Worm (Caenorhabditis elegans) whole organism, L4 larva: ENCODE results near the gene K08B5.1.

ENCODE experiments used
- D1046.2 ChIP-seq: fragments of 200-800 bp; sonication (Bioruptor generic); IDR thresholded peaks from 2 replicates; pipeline ENCODE4 v1.3.6; 2022; ENCODE audit warnings: missing genetic modification characterization, missing compliant biosample characterization
- F26F4.8 ChIP-seq: fragments of 200-800 bp; sonication (Bioruptor generic); conservative IDR thresholded peaks from 2 replicates; pipeline ENCODE4 v1.3.6; 2022; ENCODE audit warnings: missing genetic modification characterization, missing compliant biosample characterization
- F37D6.2 ChIP-seq: sonication (generic microtip); optimal IDR thresholded peaks from 2 replicates; lab custom pipeline; 2016; ENCODE audit warnings: mild to moderate bottlenecking, missing genetic modification characterization, missing compliant biosample characterization
- T26A8.4 ChIP-seq: fragments of 200-800 bp; sonication (Bioruptor generic); IDR thresholded peaks from 2 replicates; pipeline ENCODE4 v1.3.6; 2022; ENCODE audit warnings: missing genetic modification characterization, missing compliant biosample characterization
- Y48G9A.11 ChIP-seq: fragments of 200-800 bp; sonication (Bioruptor generic); IDR thresholded peaks from 2 replicates; pipeline ENCODE4 v1.3.6; 2022; ENCODE audit warnings: missing genetic modification reagents, missing genetic modification characterization, missing compliant biosample characterization
- Y75B8A.6 ChIP-seq: fragments of 200-800 bp; sonication (Bioruptor generic); IDR thresholded peaks from 2 replicates; pipeline ENCODE4 v1.3.6; 2022; ENCODE audit warnings: missing genetic modification reagents, missing genetic modification characterization, missing compliant biosample characterization
- aly-2 ChIP-seq: sonication (generic microtip); optimal IDR thresholded peaks from 2 replicates; lab custom pipeline; 2018; ENCODE audit warnings: missing biosample characterization, missing genetic modification characterization
- arid-1 ChIP-seq: fragments of 200-800 bp; sonication (Bioruptor generic); conservative IDR thresholded peaks from 2 replicates; pipeline ENCODE4 v1.3.6; 2022; ENCODE audit warnings: missing genetic modification reagents, missing genetic modification characterization, missing compliant biosample characterization
- ceh-20 ChIP-seq: fragments of 200-800 bp; sonication (Bioruptor generic); IDR thresholded peaks from 2 replicates; pipeline ENCODE4 v1.3.6; 2022; ENCODE audit warnings: missing genetic modification reagents, missing genetic modification characterization, missing compliant biosample characterization
- ceh-32 ChIP-seq: sonication (generic microtip); optimal IDR thresholded peaks from 2 replicates; lab custom pipeline; 2016; ENCODE audit warnings: mild to moderate bottlenecking, missing genetic modification characterization, missing compliant biosample characterization; ENCODE audit not compliant: poor library complexity
- ceh-82 ChIP-seq: sonication (generic microtip); optimal IDR thresholded peaks from 2 replicates; lab custom pipeline; 2017; ENCODE audit warnings: missing biosample characterization, missing genetic modification characterization
- ces-1 ChIP-seq: fragments of 150-350 bp; sonication (generic microtip); optimal IDR thresholded peaks from 4 replicates; lab custom pipeline; 2014; ENCODE audit warnings: missing biosample characterization, missing genetic modification reagents, missing genetic modification characterization
- cey-2 ChIP-seq: sonication (generic microtip); optimal IDR thresholded peaks from 3 replicates; lab custom pipeline; 2017; ENCODE audit warnings: missing genetic modification characterization, mild to moderate bottlenecking, missing compliant biosample characterization, antibody characterized with exemption, borderline replicate concordance; ENCODE audit not compliant: insufficient read depth
- ctbp-1 ChIP-seq: fragments of 200-800 bp; sonication (Bioruptor generic); IDR thresholded peaks from 2 replicates; pipeline ENCODE4 v1.3.6; 2022; ENCODE audit warnings: missing genetic modification reagents, missing genetic modification characterization, missing compliant biosample characterization
- daf-12 ChIP-seq: fragments of 150-350 bp; optimal IDR thresholded peaks from 2 replicates; lab custom pipeline; 2014; ENCODE audit warnings: missing biosample characterization, missing genetic modification reagents, missing genetic modification characterization
- daf-19 ChIP-seq: fragments of 200-800 bp; sonication (Bioruptor generic); conservative IDR thresholded peaks from 2 replicates; pipeline ENCODE4 v1.3.6; 2022; ENCODE audit warnings: missing genetic modification characterization, missing compliant biosample characterization
- dmd-6 ChIP-seq: fragments of 200-800 bp; sonication (Bioruptor generic); IDR thresholded peaks from 2 replicates; pipeline ENCODE4 v1.3.6; 2022; ENCODE audit warnings: missing genetic modification reagents, missing genetic modification characterization, missing compliant biosample characterization
- dmd-8 ChIP-seq: fragments of 200-800 bp; sonication (Bioruptor generic); IDR thresholded peaks from 2 replicates; pipeline ENCODE4 v1.3.6; 2022; ENCODE audit warnings: missing genetic modification characterization, missing compliant biosample characterization
- dpl-1 ChIP-seq: fragments of 150-350 bp; optimal IDR thresholded peaks from 2 replicates; lab custom pipeline; 2014; ENCODE audit warnings: missing biosample characterization, missing genetic modification reagents, missing genetic modification characterization
- dve-1 ChIP-seq: sonication (generic microtip); optimal IDR thresholded peaks from 2 replicates; lab custom pipeline; 2017; ENCODE audit warnings: antibody characterized with exemption, mild to moderate bottlenecking, missing genetic modification characterization, missing compliant biosample characterization; ENCODE audit not compliant: insufficient read depth
- fos-1 ChIP-seq: fragments of 150-350 bp; optimal IDR thresholded peaks from 2 replicates; lab custom pipeline; 2014; ENCODE audit warnings: missing biosample characterization, missing genetic modification characterization
- hlh-11 ChIP-seq: fragments of 200-800 bp; sonication (Bioruptor generic); optimal IDR thresholded peaks from 2 replicates; lab custom pipeline; 2018; ENCODE audit warnings: mild to moderate bottlenecking, missing genetic modification characterization, missing compliant biosample characterization
- hmg-1.1 ChIP-seq: fragments of 200-800 bp; sonication (Bioruptor generic); IDR thresholded peaks from 2 replicates; pipeline ENCODE4 v1.3.6; 2022; ENCODE audit warnings: missing genetic modification reagents, missing genetic modification characterization, missing compliant biosample characterization
- lim-7 ChIP-seq: fragments of 200-800 bp; sonication (Bioruptor generic); IDR thresholded peaks from 2 replicates; pipeline ENCODE4 v1.3.6; 2022; ENCODE audit warnings: missing genetic modification characterization, missing compliant biosample characterization
- lin-1 ChIP-seq: fragments of 200-800 bp; sonication (Bioruptor generic); IDR thresholded peaks from 2 replicates; pipeline ENCODE4 v1.3.6; 2022; ENCODE audit warnings: missing genetic modification reagents, missing genetic modification characterization, missing compliant biosample characterization
- lin-39 ChIP-seq: fragments of 150-350 bp; optimal IDR thresholded peaks from 2 replicates; lab custom pipeline; 2014; ENCODE audit warnings: missing biosample characterization, missing genetic modification reagents, missing genetic modification characterization
- lir-3 ChIP-seq: sonication (generic microtip); optimal IDR thresholded peaks from 2 replicates; lab custom pipeline; 2016; ENCODE audit warnings: mild to moderate bottlenecking, missing genetic modification characterization, missing compliant biosample characterization
- mdl-1 ChIP-seq, 2 experiments: fragments of 150-350 bp in 1 of 2; sonication (generic microtip) in 1 of 2; optimal IDR thresholded peaks; 2 replicates each; lab custom pipeline; 2014 to 2017; ENCODE audit warnings: missing biosample characterization in 2 of 2, missing genetic modification characterization in 2 of 2
- mxl-2 ChIP-seq: fragments of 200-800 bp; sonication (Bioruptor generic); conservative IDR thresholded peaks from 2 replicates; pipeline ENCODE4 v1.3.6; 2022; ENCODE audit warnings: missing genetic modification reagents, missing genetic modification characterization, missing compliant biosample characterization
- mxl-3 ChIP-seq: fragments of 200-800 bp; sonication (Bioruptor generic); optimal IDR thresholded peaks from 2 replicates; lab custom pipeline; 2018; ENCODE audit warnings: mild to moderate bottlenecking, missing genetic modification characterization, missing compliant biosample characterization
- nhr-10 ChIP-seq: fragments of 150-350 bp; optimal IDR thresholded peaks from 2 replicates; lab custom pipeline; 2014; ENCODE audit warnings: missing biosample characterization, missing genetic modification characterization
- nhr-237 ChIP-seq: sonication (generic microtip); optimal IDR thresholded peaks from 2 replicates; lab custom pipeline; 2017; ENCODE audit warnings: missing biosample characterization, missing genetic modification characterization
- nhr-25 ChIP-seq: sonication (generic microtip); optimal IDR thresholded peaks from 2 replicates; lab custom pipeline; 2017; ENCODE audit warnings: missing genetic modification characterization, mild to moderate bottlenecking, missing compliant biosample characterization, antibody characterized with exemption, moderate library complexity, borderline replicate concordance; ENCODE audit not compliant: insufficient read depth
- nhr-76 ChIP-seq: fragments of 150-350 bp; optimal IDR thresholded peaks from 2 replicates; lab custom pipeline; 2014; ENCODE audit warnings: missing biosample characterization, missing genetic modification characterization
- pha-4 ChIP-seq, 2 experiments: fragments of 150-350 bp in 1 of 2; fragments of 200-800 bp in 1 of 2; sonication (Bioruptor generic) in 1 of 2; IDR thresholded peaks in 1 of 2; optimal IDR thresholded peaks in 1 of 2; 2 replicates each; pipeline versions ENCODE4 v1.3.6 to Lab custom; 2014 to 2022; ENCODE audit warnings: missing genetic modification characterization in 2 of 2, missing genetic modification reagents in 2 of 2, missing biosample characterization in 1 of 2, missing compliant biosample characterization in 1 of 2
- php-3 ChIP-seq: fragments of 200-800 bp; sonication (Bioruptor generic); IDR thresholded peaks from 2 replicates; pipeline ENCODE4 v1.3.6; 2022; ENCODE audit warnings: missing genetic modification reagents, missing genetic modification characterization, missing compliant biosample characterization
- saeg-2 ChIP-seq: fragments of 200-800 bp; sonication (Bioruptor generic); IDR thresholded peaks from 2 replicates; pipeline ENCODE4 v1.3.6; 2022; ENCODE audit warnings: missing genetic modification reagents, missing genetic modification characterization, missing compliant biosample characterization
- sdz-12 ChIP-seq: fragments of 200-800 bp; sonication (Bioruptor generic); optimal IDR thresholded peaks from 2 replicates; lab custom pipeline; 2018; ENCODE audit warnings: mild to moderate bottlenecking, missing genetic modification characterization, missing compliant biosample characterization
- set-16 ChIP-seq: fragments of 200-800 bp; sonication (Bioruptor generic); IDR thresholded peaks from 2 replicates; pipeline ENCODE4 v1.3.6; 2022; ENCODE audit warnings: missing genetic modification reagents, missing genetic modification characterization, missing compliant biosample characterization
- spr-1 ChIP-seq: sonication (generic microtip); optimal IDR thresholded peaks from 2 replicates; lab custom pipeline; 2016; ENCODE audit warnings: mild to moderate bottlenecking, missing genetic modification characterization, missing compliant biosample characterization
- tag-97 ChIP-seq: fragments of 200-800 bp; sonication (Bioruptor generic); IDR thresholded peaks from 2 replicates; pipeline ENCODE4 v1.3.6; 2022; ENCODE audit warnings: missing genetic modification characterization, missing compliant biosample characterization
- tra-1 ChIP-seq: fragments of 200-800 bp; sonication (Bioruptor generic); IDR thresholded peaks from 2 replicates; pipeline ENCODE4 v1.3.6; 2022; ENCODE audit warnings: missing genetic modification reagents, missing genetic modification characterization, missing compliant biosample characterization
- unc-62 ChIP-seq, 3 experiments: fragments of 150-350 bp in 1 of 3; sonication (generic microtip); optimal IDR thresholded peaks in 2 of 3; peaks in 1 of 3; 1 replicate in 1 of 3; 2 replicates in 2 of 3; lab custom pipeline; 2014 to 2017; ENCODE audit warnings: missing biosample characterization in 3 of 3, missing genetic modification characterization in 3 of 3, missing genetic modification reagents in 3 of 3, missing genotype in 1 of 3
- zag-1 ChIP-seq: fragments of 150-350 bp; optimal IDR thresholded peaks from 2 replicates; lab custom pipeline; 2014; ENCODE audit warnings: missing biosample characterization, missing genetic modification characterization
- zfp-2 ChIP-seq: sonication (generic microtip); optimal IDR thresholded peaks from 2 replicates; lab custom pipeline; 2016; ENCODE audit warnings: mild to moderate bottlenecking, missing genetic modification characterization, missing compliant biosample characterization
- zfp-3 ChIP-seq: fragments of 200-800 bp; sonication (Bioruptor generic); conservative IDR thresholded peaks from 2 replicates; pipeline ENCODE4 v1.3.6; 2022; ENCODE audit warnings: missing genetic modification reagents, missing genetic modification characterization, missing compliant biosample characterization
- zip-11 ChIP-seq: fragments of 200-800 bp; sonication (Bioruptor generic); IDR thresholded peaks from 2 replicates; pipeline ENCODE4 v1.3.6; 2022; ENCODE audit warnings: missing genetic modification characterization, missing compliant biosample characterization
- zip-2 ChIP-seq: fragments of 150-350 bp; optimal IDR thresholded peaks from 2 replicates; lab custom pipeline; 2014; ENCODE audit warnings: missing biosample characterization, missing genetic modification characterization
- ztf-11 ChIP-seq: fragments of 150-350 bp; optimal IDR thresholded peaks from 2 replicates; lab custom pipeline; 2014; ENCODE audit warnings: missing biosample characterization, missing genetic modification characterization
- ztf-7 ChIP-seq: fragments of 150-350 bp; optimal IDR thresholded peaks from 2 replicates; lab custom pipeline; 2014; ENCODE audit warnings: missing biosample characterization, missing genetic modification characterization

Gene K08B5.1

ce11 chrX:16590230-16590629 lies 32.0 kb downstream of the K08B5.1 start (continued):
- TF ChIP-seq unc-62 (GFP tag; optimal IDR thresholded peaks at IDR 0.05 in 1 of 2; lab: Kevin White, UChicago): no peak
- TF ChIP-seq unc-62 (tag; optimal IDR thresholded peaks at IDR 0.05; lab: Kevin White, UChicago): no peak
- peak; percentile 65; the same call in 1 of the 2 replicates for TF ChIP-seq F26F4.8 (GFP tag; lab: Robert Waterston, UW)
- peak; percentile 57; the same call in 1 of the 2 replicates for TF ChIP-seq pha-4 (GFP tag; IDR thresholded peaks at IDR 0.05; lab: Robert Waterston, UW)
- TF ChIP-seq pha-4 (tag; optimal IDR thresholded peaks at IDR 0.05; lab: Kevin White, UChicago): no peak
- no peak for TF ChIP-seq lir-3
- TF ChIP-seq tra-1: peak; percentile 69; the same call in 1 of the 2 replicates
- TF ChIP-seq dve-1: no peak
- no peak for TF ChIP-seq D1046.2 (GFP tag; lab: Robert Waterston, UW)
- TF ChIP-seq spr-1 (tag; lab: Kevin White, UChicago): no peak
- TF ChIP-seq ceh-32 (tag; lab: Kevin White, UChicago): no peak
- no peak for TF ChIP-seq zip-11 (GFP tag; lab: Robert Waterston, UW)
- no peak for TF ChIP-seq Y48G9A.11 (GFP tag; lab: Robert Waterston, UW)
- peak; percentile 46; the same call in 1 of the 2 replicates for TF ChIP-seq dmd-6 (GFP tag; lab: Robert Waterston, UW)
- no peak for TF ChIP-seq zfp-3 (GFP tag; lab: Robert Waterston, UW)
- TF ChIP-seq hlh-11 (tag; lab: Kevin White, UChicago): no peak
- TF ChIP-seq zag-1 (tag; lab: Kevin White, UChicago): no peak
- no peak for TF ChIP-seq zip-2
- no peak for TF ChIP-seq ztf-7 (tag; lab: Kevin White, UChicago)
- 0 out of 2 replicates have a peak, but pooled peaks have one; percentile 16 for TF ChIP-seq ceh-20 (GFP tag; lab: Robert Waterston, UW)
- no peak for TF ChIP-seq sdz-12 (GFP tag; lab: Kevin White, UChicago)
- TF ChIP-seq nhr-25 (tag; lab: Kevin White, UChicago): no peak
- no peak for TF ChIP-seq ctbp-1 (GFP tag; lab: Robert Waterston, UW)
- no peak for TF ChIP-seq daf-19 (GFP tag; lab: Robert Waterston, UW)
- TF ChIP-seq tag-97: no peak
- no peak for TF ChIP-seq lin-1 (GFP tag; lab: Robert Waterston, UW)
- TF ChIP-seq arid-1 (GFP tag; lab: Robert Waterston, UW): 0 out of 2 replicates have a peak, but pooled peaks have one; percentile 23
- TF ChIP-seq zfp-2 (tag; lab: Kevin White, UChicago): no peak
- no peak for TF ChIP-seq fos-1
- TF ChIP-seq mdl-1 (tag; optimal IDR thresholded peaks at IDR 0.05; lab: Kevin White, UChicago): no peak
- TF ChIP-seq dpl-1 (GFP tag; lab: Kevin White, UChicago): no peak
- no peak for TF ChIP-seq aly-2 (tag; lab: Kevin White, UChicago)
- no peak for TF ChIP-seq cey-2
- no peak for TF ChIP-seq mxl-3 (GFP tag; lab: Kevin White, UChicago)
- no peak for TF ChIP-seq F37D6.2 (tag; lab: Kevin White, UChicago)
- no peak for TF ChIP-seq hmg-1.1 (GFP tag; lab: Robert Waterston, UW)
- TF ChIP-seq lim-7 (GFP tag; lab: Robert Waterston, UW): peak; percentile 77
- no peak for TF ChIP-seq ztf-11
- no peak for TF ChIP-seq nhr-76 (tag; lab: Kevin White, UChicago)
- no peak for TF ChIP-seq set-16 (GFP tag; lab: Robert Waterston, UW)
- no peak for TF ChIP-seq T26A8.4 (GFP tag; lab: Robert Waterston, UW)
- no peak for TF ChIP-seq saeg-2
- TF ChIP-seq mxl-2 (GFP tag; lab: Robert Waterston, UW): no peak
- peak; percentile 76; the same call in 1 of the 2 replicates for TF ChIP-seq dmd-8
- no peak for TF ChIP-seq daf-12
- TF ChIP-seq php-3 (GFP tag; lab: Robert Waterston, UW): peak; percentile 29; the same call in 1 of the 2 replicates
- TF ChIP-seq nhr-237: no peak
- no peak for TF ChIP-seq lin-39
- no peak for TF ChIP-seq Y75B8A.6 (GFP tag; lab: Robert Waterston, UW)
- TF ChIP-seq ces-1 (GFP tag; lab: Kevin White, UChicago): no peak
- no peak for TF ChIP-seq ceh-82 (tag; lab: Kevin White, UChicago)
- TF ChIP-seq nhr-10 (tag; lab: Kevin White, UChicago): no peak
